Worm (Caenorhabditis elegans): ENCODE measurements around the gene B0035.18.

DNA sequence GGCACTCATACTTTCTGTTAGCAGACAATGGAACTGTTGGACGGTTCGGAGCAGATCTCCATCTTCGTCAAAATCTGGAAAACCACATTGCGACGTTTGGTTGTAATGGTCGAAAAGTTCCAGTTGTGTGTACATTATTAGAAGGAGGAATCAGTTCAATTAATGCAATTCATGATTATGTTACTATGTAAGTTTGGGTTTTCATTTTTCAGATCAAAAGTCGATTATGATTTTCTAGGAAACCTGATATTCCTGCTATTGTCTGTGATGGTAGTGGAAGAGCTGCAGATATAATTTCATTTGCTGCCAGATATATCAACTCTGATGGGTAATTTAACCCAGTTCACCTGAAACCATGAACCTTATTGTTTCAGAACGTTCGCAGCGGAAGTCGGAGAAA is 44.1 kb upstream of the B0035.18 start:
- no peak for TF ChIP-seq zag-1 (tag; optimal IDR thresholded peaks at IDR 0.05)
- no peak for TF ChIP-seq fos-1 (tag; optimal IDR thresholded peaks at IDR 0.05)
- TF ChIP-seq skn-1 (tag; optimal IDR thresholded peaks at IDR 0.05) = no peak
- TF ChIP-seq mdl-1 (tag; optimal IDR thresholded peaks at IDR 0.05) = no peak
- no peak for TF ChIP-seq nhr-76 (tag; optimal IDR thresholded peaks at IDR 0.05)

All from whole organism, L3 larva.